Worm (Caenorhabditis elegans): ENCODE results near the gene ZK930.7.

DNA sequence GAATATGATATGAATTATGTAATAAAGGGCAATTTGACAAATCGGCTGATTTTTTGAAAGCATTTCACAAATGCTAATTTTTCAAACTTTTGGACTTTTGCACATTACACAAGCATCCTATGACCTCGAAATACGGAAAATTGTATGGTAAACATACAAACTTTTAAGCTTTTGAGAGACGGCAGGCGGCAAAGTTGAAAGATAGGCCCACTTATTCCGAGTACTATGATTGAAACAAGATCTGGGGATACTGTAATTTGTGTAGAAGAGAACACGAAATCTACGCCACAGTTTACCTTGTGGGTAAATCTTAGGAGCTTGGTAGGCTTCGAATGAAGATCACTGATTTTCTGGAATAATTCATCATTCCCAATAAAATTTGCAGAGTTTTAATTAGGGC, 30.8 kb upstream of the ZK930.7 start, which contains the start of gene ZK930.6:
- TF ChIP-seq him-1 (tag; optimal IDR thresholded peaks at IDR 0.05) (no peak), W03F9.2 (tag; optimal IDR thresholded peaks at IDR 0.05) (no peak)
